Fruit fly (Drosophila melanogaster) whole organism, adult: ENCODE data around the gene Cralbp.

Experiments used
- CG11617 ChIP-seq: fragments of 200-800 bp; sonication (Bioruptor generic); optimal IDR thresholded peaks from 2 replicates; lab custom pipeline; 2017; ENCODE audit warnings: mild to moderate bottlenecking, missing biosample characterization, missing genetic modification reagents, missing genetic modification characterization
- CG14711 ChIP-seq: fragments of 200-800 bp; sonication (Bioruptor generic); optimal IDR thresholded peaks from 2 replicates; lab custom pipeline; 2018; ENCODE audit warnings: missing biosample characterization, mild to moderate bottlenecking, missing genetic modification characterization, moderate library complexity
- CG33017 ChIP-seq: fragments of 200-800 bp; sonication (Bioruptor generic); optimal IDR thresholded peaks from 2 replicates; lab custom pipeline; 2018; ENCODE audit warnings: missing biosample characterization, mild to moderate bottlenecking, missing genetic modification characterization, moderate library complexity
- CG5204 ChIP-seq: fragments of 200-800 bp; sonication (Bioruptor generic); optimal IDR thresholded peaks from 2 replicates; lab custom pipeline; 2016; ENCODE audit warnings: missing biosample characterization, missing genetic modification characterization
- Clk ChIP-seq: fragments of 200-800 bp; sonication (Bioruptor generic); optimal IDR thresholded peaks from 2 replicates; lab custom pipeline; 2017; ENCODE audit warnings: missing biosample characterization, missing genetic modification characterization
- Crg-1 ChIP-seq: fragments of 200-800 bp; sonication (Bioruptor generic); optimal IDR thresholded peaks from 2 replicates; lab custom pipeline; 2016; ENCODE audit warnings: missing biosample characterization, missing genetic modification characterization
- Hr96 ChIP-seq: fragments of 200-800 bp; sonication (Bioruptor generic); optimal IDR thresholded peaks from 2 replicates; lab custom pipeline; 2016; ENCODE audit warnings: missing biosample characterization, missing genetic modification characterization
- Mnt ChIP-seq: fragments of 200-800 bp; sonication (Bioruptor generic); optimal IDR thresholded peaks from 2 replicates; lab custom pipeline; 2016; ENCODE audit warnings: missing biosample characterization, mild to moderate bottlenecking, missing genetic modification characterization
- bab1 ChIP-seq: fragments of 200-800 bp; sonication (Bioruptor generic); optimal IDR thresholded peaks from 3 replicates; lab custom pipeline; 2019; ENCODE audit warnings: missing biosample characterization, mild to moderate bottlenecking, missing genetic modification characterization, moderate library complexity
- cic ChIP-seq: fragments of 200-800 bp; sonication (Bioruptor generic); optimal IDR thresholded peaks from 2 replicates; lab custom pipeline; 2017; ENCODE audit warnings: missing biosample characterization, mild to moderate bottlenecking, missing genetic modification characterization, moderate library complexity
- cnc ChIP-seq, 2 experiments: fragments of >200 bp; optimal IDR thresholded peaks; 2 replicates each; lab custom pipeline; 2017
- kay ChIP-seq: fragments of 200-800 bp; sonication (Bioruptor generic); peaks from one replicate; lab custom pipeline; 2016; ENCODE audit warnings: missing biosample characterization, missing genetic modification characterization, borderline replicate concordance
- ovo ChIP-seq: fragments of 200-800 bp; sonication (Bioruptor generic); optimal IDR thresholded peaks from 2 replicates; lab custom pipeline; 2016; ENCODE audit warnings: missing biosample characterization, missing genetic modification characterization
- tj ChIP-seq: fragments of 200-800 bp; sonication (Bioruptor generic); optimal IDR thresholded peaks from 3 replicates; lab custom pipeline; 2017; ENCODE audit warnings: missing biosample characterization, mild to moderate bottlenecking, missing genetic modification characterization, moderate library complexity

DNA sequence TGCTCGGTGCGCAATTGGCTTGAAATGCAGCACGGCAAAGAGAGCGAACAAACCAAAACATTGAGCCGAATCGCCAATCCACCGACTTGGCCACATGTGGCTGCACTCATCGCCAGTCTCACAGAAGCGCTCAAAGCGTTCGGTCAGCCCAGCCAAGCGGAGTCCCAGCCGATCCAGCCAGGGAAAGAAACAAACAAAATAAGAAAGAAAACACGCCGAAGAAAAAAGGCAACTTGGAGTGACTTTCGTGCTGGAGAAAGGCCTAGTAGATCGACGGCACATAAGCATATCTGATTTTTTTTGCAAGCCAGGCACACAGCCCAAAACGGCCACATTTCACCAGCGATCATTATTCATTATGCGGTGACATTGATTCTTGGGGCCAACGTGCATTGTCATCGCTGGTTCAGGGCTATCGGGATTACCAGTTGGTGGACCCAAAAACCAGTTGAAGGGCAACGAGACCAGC is 15.6 kb upstream of the Cralbp start:
- no peak for TF ChIP-seq cic (GFP tag; lab: Kevin White, UChicago)
- TF ChIP-seq tj (GFP tag; lab: Kevin White, UChicago), result no peak
- TF ChIP-seq ovo (GFP tag; lab: Kevin White, UChicago), result no peak
- TF ChIP-seq CG5204 (GFP tag; lab: Kevin White, UChicago), result no peak
- no peak for TF ChIP-seq Clk
- TF ChIP-seq CG11617 (GFP tag; lab: Kevin White, UChicago), result no peak
- no peak for TF ChIP-seq kay (GFP tag; lab: Kevin White, UChicago)
- TF ChIP-seq Hr96, result no peak
- TF ChIP-seq Crg-1 (GFP tag; lab: Kevin White, UChicago), result no peak
- TF ChIP-seq bab1 (GFP tag; lab: Kevin White, UChicago), result no peak
- TF ChIP-seq CG33017, result no peak
- TF ChIP-seq CG14711, result no peak
- TF ChIP-seq cnc (optimal IDR thresholded peaks at IDR 0.05; lab: Kevin White, UChicago), result no peak
- no peak for TF ChIP-seq Mnt (GFP tag; lab: Kevin White, UChicago)
